Worm (Caenorhabditis elegans): ENCODE measurements around the gene F39H12.1.

The F39H12.1 gene

ce11 chrX:828603-829002 lies 6.0 kb upstream of the F39H12.1 start, which contains the start of gene wdr-54:
Gene wdr-54, plus strand, starts transcription at chrX:828903.
- TF ChIP-seq athp-1 (tag; optimal IDR thresholded peaks at IDR 0.05) (no peak), mes-4 (tag; optimal IDR thresholded peaks at IDR 0.05) (no peak), him-1 (tag; optimal IDR thresholded peaks at IDR 0.05) (no peak), ceh-27 (GFP tag; optimal IDR thresholded peaks at IDR 0.05) (no peak), lin-40 (tag; optimal IDR thresholded peaks at IDR 0.05) (no peak)

- TF ChIP-seq aptf-3 (GFP tag; IDR thresholded peaks at IDR 0.05) (no peak), hrde-1 (tag; optimal IDR thresholded peaks at IDR 0.05; ENCODE audit: borderline replicate concordance) (no peak), akir-1 (GFP tag; optimal IDR thresholded peaks at IDR 0.05) (no peak), mxl-1 (tag; optimal IDR thresholded peaks at IDR 0.05) (no peak)
Observed at ce11 chrX:830185-830584, 4.4 kb upstream of the F39H12.1 start.

ce11 chrX:841393-841792 lies 6.8 kb downstream of the F39H12.1 start, which contains the start of gene F39H12.3:
Gene F39H12.3, minus strand, starts transcription at chrX:841493.
- TF ChIP-seq lir-1 (GFP tag; conservative IDR thresholded peaks at IDR 0.05) (no peak), ama-1 (optimal IDR thresholded peaks at IDR 0.05) (no peak), ama-1 (GFP tag; optimal IDR thresholded peaks at IDR 0.05) (no peak), B0019.2 (GFP tag; conservative IDR thresholded peaks at IDR 0.05) (no peak)

ce11 chrX:844649-845048 lies 10.1 kb downstream of the F39H12.1 start:
- TF ChIP-seq zfh-2 (GFP tag; conservative IDR thresholded peaks at IDR 0.05) (peak; percentile 94), C17E4.6 (GFP tag; IDR thresholded peaks at IDR 0.05) (no peak), ztf-28 (GFP tag; IDR thresholded peaks at IDR 0.05) (no peak), Y56A3A.18 (GFP tag; IDR thresholded peaks at IDR 0.05) (no peak), ceh-27 (GFP tag; optimal IDR thresholded peaks at IDR 0.05) (no peak), madf-10 (tag; optimal IDR thresholded peaks at IDR 0.05) (no peak), madf-3 (GFP tag; IDR thresholded peaks at IDR 0.05) (0 out of 2 replicates have a peak, but pooled peaks have one; percentile 42), nhr-179 (tag; optimal IDR thresholded peaks at IDR 0.05) (no peak), egrh-3 (GFP tag; IDR thresholded peaks at IDR 0.05) (peak; percentile 14; the same call in 1 of the 2 replicates), rcor-1 (GFP tag; IDR thresholded peaks at IDR 0.05) (peak; percentile 16; the same call in 1 of the 2 replicates), snpc-4 (GFP tag; optimal IDR thresholded peaks at IDR 0.05) (no peak), snpc-4 (tag; optimal IDR thresholded peaks at IDR 0.05) (no peak), ama-1 (optimal IDR thresholded peaks at IDR 0.05) (no peak), ama-1 (GFP tag; optimal IDR thresholded peaks at IDR 0.05) (no peak), Y67H2A.10 (GFP tag; conservative IDR thresholded peaks at IDR 0.05) (no peak), somi-1 (GFP tag; optimal IDR thresholded peaks at IDR 0.05) (no peak), lag-1 (GFP tag; IDR thresholded peaks at IDR 0.05) (no peak), xnd-1 (tag; optimal IDR thresholded peaks at IDR 0.05) (no peak), F39B2.1 (GFP tag; IDR thresholded peaks at IDR 0.05) (no peak), gei-17 (GFP tag; optimal IDR thresholded peaks at IDR 0.05) (no peak), hrde-1 (tag; optimal IDR thresholded peaks at IDR 0.05; ENCODE audit: borderline replicate concordance) (no peak)

DNA sequence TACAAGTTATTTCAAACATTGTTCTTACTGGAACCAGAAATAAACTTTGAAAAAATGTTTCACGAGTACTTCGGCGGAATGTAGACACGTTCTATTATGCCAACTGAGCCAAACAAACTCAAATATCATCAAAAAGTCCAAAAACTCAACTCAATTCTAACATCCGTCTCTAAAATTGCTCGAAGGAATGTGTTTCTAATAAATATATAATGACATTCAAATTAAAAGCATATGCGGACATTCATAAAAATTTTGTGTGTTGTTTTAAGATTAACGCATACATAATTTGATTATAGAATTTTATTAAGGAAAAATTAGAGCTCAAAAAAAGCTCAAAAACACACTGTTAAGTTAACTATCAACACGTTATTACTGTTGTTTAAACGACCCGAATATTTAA lies 10.9 kb downstream of the F39H12.1 start:
- TF ChIP-seq Y95B8A.8 (GFP tag; IDR thresholded peaks at IDR 0.05) (no peak), F49E8.2 (tag; optimal IDR thresholded peaks at IDR 0.05; ENCODE audit: insufficient read depth) (no peak), mel-28 (tag; optimal IDR thresholded peaks at IDR 0.05; ENCODE audit: borderline replicate concordance) (no peak), ekl-4 (GFP tag; IDR thresholded peaks at IDR 0.05) (no peak), somi-1 (GFP tag; optimal IDR thresholded peaks at IDR 0.05) (no peak), ceh-79 (tag; optimal IDR thresholded peaks at IDR 0.05) (no peak), F23B12.7 (tag; optimal IDR thresholded peaks at IDR 0.05; ENCODE audit: insufficient read depth) (no peak), dpl-1 (GFP tag; optimal IDR thresholded peaks at IDR 0.05) (no peak), dox-1 (GFP tag; IDR thresholded peaks at IDR 0.05) (no peak), nhr-179 (tag; optimal IDR thresholded peaks at IDR 0.05) (no peak), tbx-9 (tag; optimal IDR thresholded peaks at IDR 0.05; ENCODE audit: borderline replicate concordance) (no peak), cebp-2 (GFP tag; IDR thresholded peaks at IDR 0.05) (no peak), aptf-3 (GFP tag; IDR thresholded peaks at IDR 0.05) (no peak), unc-130 (GFP tag; optimal IDR thresholded peaks at IDR 0.05) (no peak), egl-44 (GFP tag; IDR thresholded peaks at IDR 0.05) (no peak)

Measured in whole organism, young adult.